ENCODE assay signal across 2 fruit fly cellular contexts in the genomic region with DNA sequence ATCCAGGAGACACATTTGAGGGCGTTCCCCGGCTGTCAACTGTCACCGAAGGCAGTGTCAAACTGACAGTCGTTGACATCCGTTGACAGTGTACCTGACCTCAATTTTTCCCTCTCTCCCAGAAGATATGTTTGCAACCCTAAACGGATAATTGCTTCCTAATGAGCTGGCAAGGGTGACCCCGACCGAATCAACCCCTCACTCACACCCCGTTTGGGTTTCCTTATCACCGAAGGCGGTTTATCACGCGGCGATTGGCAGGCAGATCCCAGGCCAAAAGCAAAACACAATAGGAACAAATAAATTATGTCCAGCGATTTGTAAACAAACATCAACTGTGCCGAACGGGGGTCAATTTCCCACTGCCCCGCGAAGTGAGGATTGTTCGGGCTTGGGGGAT.
A peak's percentile ranks its signal among the peaks of the same experiment; 100 is the strongest.
TF ChIP-seq lines count a peak whose summit lies in the region.

No protein-coding gene starts in this region.

- no peak for TF ChIP-seq CTCF in whole organism, embryonic (GFP tag; optimal IDR thresholded peaks at IDR 0.05; lab: Kevin White, UChicago)

TF ChIP-seq in whole organism, embryonic, 481 proteins besides CTCF, POLR2A, EP300 and RAD21 (continues in another document):
- no peak for TF ChIP-seq CG10959 (GFP tag; IDR thresholded peaks at IDR 0.05; lab: Robert Waterston, UW)
- TF ChIP-seq sna (GFP tag; IDR thresholded peaks at IDR 0.05; lab: Robert Waterston, UW; ENCODE audit: partially characterized antibody), result no peak
- no peak for TF ChIP-seq bowl (GFP tag; IDR thresholded peaks at IDR 0.05; lab: Robert Waterston, UW)
- TF ChIP-seq CG2202 (tag; optimal IDR thresholded peaks at IDR 0.05; lab: Kevin White, UChicago), result no peak
- no peak for TF ChIP-seq nom (GFP tag; optimal IDR thresholded peaks at IDR 0.05; lab: Kevin White, UChicago)
- TF ChIP-seq CG2116 (GFP tag; optimal IDR thresholded peaks at IDR 0.05; lab: Kevin White, UChicago), result no peak
- no peak for TF ChIP-seq abd-A (tag; optimal IDR thresholded peaks at IDR 0.05; lab: Kevin White, UChicago)
- no peak for TF ChIP-seq MTF-1 (GFP tag; optimal IDR thresholded peaks at IDR 0.05; lab: Kevin White, UChicago; ENCODE audit: borderline replicate concordance)
- TF ChIP-seq cg (GFP tag; optimal IDR thresholded peaks at IDR 0.05; lab: Kevin White, UChicago), result no peak
- TF ChIP-seq zen (tag; optimal IDR thresholded peaks at IDR 0.05; lab: Kevin White, UChicago), result peak; percentile 34
- TF ChIP-seq emc (GFP tag; optimal IDR thresholded peaks at IDR 0.05; lab: Kevin White, UChicago), result no peak
- no peak for TF ChIP-seq CG3281 (GFP tag; optimal IDR thresholded peaks at IDR 0.05; lab: Kevin White, UChicago)
- TF ChIP-seq lov (optimal IDR thresholded peaks at IDR 0.05; lab: Kevin White, UChicago), result no peak
- no peak for TF ChIP-seq lov (GFP tag; IDR thresholded peaks at IDR 0.05; lab: Robert Waterston, UW)
- TF ChIP-seq da (GFP tag; optimal IDR thresholded peaks at IDR 0.05; lab: Kevin White, UChicago), result no peak
- no peak for TF ChIP-seq Hey (tag; optimal IDR thresholded peaks at IDR 0.05; lab: Kevin White, UChicago)
- no peak for TF ChIP-seq Bgb (GFP tag; IDR thresholded peaks at IDR 0.05; lab: Robert Waterston, UW; ENCODE audit: partially characterized antibody)
- no peak for TF ChIP-seq al (GFP tag; IDR thresholded peaks at IDR 0.05; lab: Robert Waterston, UW)
- no peak for TF ChIP-seq Jarid2 (GFP tag; optimal IDR thresholded peaks at IDR 0.05; lab: Kevin White, UChicago)
- no peak for TF ChIP-seq CG7556 (GFP tag; optimal IDR thresholded peaks at IDR 0.05; lab: Kevin White, UChicago)
- TF ChIP-seq dati (GFP tag; IDR thresholded peaks at IDR 0.05; lab: Robert Waterston, UW), result no peak
- no peak for TF ChIP-seq slou (GFP tag; optimal IDR thresholded peaks at IDR 0.05; lab: Kevin White, UChicago)
- TF ChIP-seq salm (tag; optimal IDR thresholded peaks at IDR 0.05; lab: Kevin White, UChicago), result no peak
- no peak for TF ChIP-seq esg (GFP tag; conservative IDR thresholded peaks at IDR 0.05; lab: Robert Waterston, UW)
- TF ChIP-seq so (GFP tag; IDR thresholded peaks at IDR 0.05; lab: Robert Waterston, UW), result no peak
- TF ChIP-seq CG42726 (GFP tag; IDR thresholded peaks at IDR 0.05; lab: Robert Waterston, UW; ENCODE audit: partially characterized antibody), result no peak
- TF ChIP-seq hth (optimal IDR thresholded peaks at IDR 0.05; lab: Kevin White, UChicago), result peak; percentile 1
- TF ChIP-seq Nf-YB (GFP tag; optimal IDR thresholded peaks at IDR 0.05; lab: Kevin White, UChicago), result peak; percentile 5
- no peak for TF ChIP-seq Gug (GFP tag; IDR thresholded peaks at IDR 0.05; lab: Robert Waterston, UW)
- no peak for TF ChIP-seq disco-r (GFP tag; optimal IDR thresholded peaks at IDR 0.05; lab: Kevin White, UChicago)
- no peak for TF ChIP-seq tin (GFP tag; optimal IDR thresholded peaks at IDR 0.05; lab: Kevin White, UChicago)
- no peak for TF ChIP-seq aop (GFP tag; IDR thresholded peaks at IDR 0.05; lab: Robert Waterston, UW)
- no peak for TF ChIP-seq CG3163 (GFP tag; optimal IDR thresholded peaks at IDR 0.05; lab: Kevin White, UChicago)
- no peak for TF ChIP-seq CG13424 (tag; optimal IDR thresholded peaks at IDR 0.05; lab: Kevin White, UChicago)
- TF ChIP-seq CG4424 (GFP tag; optimal IDR thresholded peaks at IDR 0.05; lab: Kevin White, UChicago), result no peak
- peak; percentile 52 for TF ChIP-seq Kr (GFP tag; optimal IDR thresholded peaks at IDR 0.05; lab: Kevin White, UChicago)
- TF ChIP-seq ftz-f1 (GFP tag; optimal IDR thresholded peaks at IDR 0.05; lab: Kevin White, UChicago), result no peak
- no peak for TF ChIP-seq en (GFP tag; optimal IDR thresholded peaks at IDR 0.05; lab: Kevin White, UChicago)
- TF ChIP-seq CG31388 (GFP tag; optimal IDR thresholded peaks at IDR 0.05; lab: Kevin White, UChicago), result no peak
- peak in 1 of 2 experiments; percentile 40 for TF ChIP-seq tll (GFP tag; optimal IDR thresholded peaks at IDR 0.05; lab: Kevin White, UChicago)
- peak; percentile 2 for TF ChIP-seq Ets65A (GFP tag; lab: Kevin White, UChicago)
- peak; percentile 84 for TF ChIP-seq pros (GFP tag; optimal IDR thresholded peaks at IDR 0.05; lab: Kevin White, UChicago)
- TF ChIP-seq CG8388 (GFP tag; optimal IDR thresholded peaks at IDR 0.05; lab: Kevin White, UChicago), result no peak
- no peak for TF ChIP-seq gfzf (GFP tag; optimal IDR thresholded peaks at IDR 0.05; lab: Kevin White, UChicago)
- no peak for TF ChIP-seq ssp (GFP tag; IDR thresholded peaks at IDR 0.05; lab: Robert Waterston, UW)
- TF ChIP-seq fd64A (GFP tag; optimal IDR thresholded peaks at IDR 0.05; lab: Kevin White, UChicago), result no peak

TF ChIP-seq in whole organism, prepupa, 60 proteins besides CTCF, POLR2A, EP300 and RAD21:
- TF ChIP-seq CG7368 (GFP tag; optimal IDR thresholded peaks at IDR 0.05; lab: Kevin White, UChicago) (no peak), svp (GFP tag; lab: Kevin White, UChicago) (peak; percentile 5)
TF ChIP-seq in whole organism, prepupa: peak in this region for 1.
